Worm (Caenorhabditis elegans) whole organism, L1 larva: ENCODE measurements around the gene ZK1251.3.

ENCODE experiments used
- alr-1 ChIP-seq: fragments of 200-800 bp; sonication (Bioruptor generic); optimal IDR thresholded peaks from 2 replicates; lab custom pipeline; 2018; ENCODE audit warnings: borderline replicate concordance, mild to moderate bottlenecking, missing genetic modification characterization, missing compliant biosample characterization
- ceh-82 ChIP-seq, 3 experiments: fragments of 150-350 bp in 1 of 3; sonication (generic microtip) in 2 of 3; optimal IDR thresholded peaks; 2 replicates each; lab custom pipeline; 2014 to 2017; ENCODE audit warnings: missing biosample characterization in 3 of 3, missing genetic modification characterization in 3 of 3
- dpl-1 ChIP-seq, 3 experiments: fragments of 150-350 bp in 2 of 3; sonication (generic microtip) in 1 of 3; optimal IDR thresholded peaks; 2 replicates each; lab custom pipeline; 2014 to 2017; ENCODE audit warnings: missing biosample characterization in 3 of 3, missing genetic modification characterization in 3 of 3, missing genetic modification reagents in 3 of 3
- efl-1 ChIP-seq, 4 experiments: fragments of 150-350 bp; optimal IDR thresholded peaks in 3 of 4; peaks in 1 of 4; 1 replicate in 1 of 4; 2 replicates in 3 of 4; lab custom pipeline; 2014; ENCODE audit warnings: missing biosample characterization in 2 of 4, missing genetic modification characterization in 2 of 4, missing genetic modification reagents in 2 of 4
- egl-13 ChIP-seq: sonication (generic microtip); optimal IDR thresholded peaks from 2 replicates; lab custom pipeline; 2016; ENCODE audit warnings: missing genotype, missing genetic modification reagents, missing genetic modification characterization, missing compliant biosample characterization
- elt-2 ChIP-seq: sonication (generic microtip); optimal IDR thresholded peaks from 2 replicates; lab custom pipeline; 2016; ENCODE audit warnings: missing genetic modification characterization, mild to moderate bottlenecking, inconsistent platforms, missing compliant biosample characterization, missing genetic modification reagents
- elt-3 ChIP-seq, 6 experiments: fragments of 150-350 bp in 1 of 6; sonication (generic microtip); optimal IDR thresholded peaks; 2 replicates each; lab custom pipeline; 2017 to 2018; ENCODE audit warnings: missing biosample characterization in 6 of 6, missing genetic modification characterization in 6 of 6, inconsistent platforms in 1 of 6
- fos-1 ChIP-seq: fragments of 150-350 bp; optimal IDR thresholded peaks from 2 replicates; lab custom pipeline; 2014; ENCODE audit warnings: missing biosample characterization, missing genetic modification characterization
- mdl-1 ChIP-seq, 2 experiments: fragments of 150-350 bp; optimal IDR thresholded peaks; 2 replicates each; lab custom pipeline; 2014 to 2017; ENCODE audit warnings: missing biosample characterization in 2 of 2, missing genetic modification characterization in 2 of 2, inconsistent platforms in 1 of 2
- nhr-237 ChIP-seq: fragments of 150-350 bp; optimal IDR thresholded peaks from 2 replicates; lab custom pipeline; 2014; ENCODE audit warnings: missing biosample characterization, missing genetic modification characterization
- nhr-76 ChIP-seq: sonication (generic microtip); optimal IDR thresholded peaks from 2 replicates; lab custom pipeline; 2017; ENCODE audit warnings: missing biosample characterization, missing genetic modification characterization
- pqm-1 ChIP-seq: sonication (generic microtip); optimal IDR thresholded peaks from 3 replicates; lab custom pipeline; 2017; ENCODE audit warnings: missing biosample characterization, missing genetic modification characterization

DNA sequence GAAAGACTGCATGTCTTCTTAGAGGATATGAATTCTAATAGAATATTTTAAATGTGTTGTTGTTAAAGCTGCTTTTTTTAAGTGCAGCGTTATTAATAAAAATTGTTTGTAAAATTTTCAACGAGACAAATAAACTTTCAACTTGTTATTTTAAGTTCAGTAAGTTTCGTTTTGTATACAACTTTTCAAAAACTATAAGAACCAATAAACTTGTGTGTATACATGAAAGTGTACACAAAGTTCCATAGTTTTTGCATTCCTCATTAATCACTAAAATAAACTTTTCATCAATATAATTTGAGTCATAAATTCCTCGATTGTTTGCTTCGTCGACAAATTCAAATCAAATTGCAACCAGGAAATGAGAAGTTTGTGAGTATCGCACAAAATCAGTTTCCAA, 34.8 kb upstream of the ZK1251.3 start, which contains the start of gene srm-3:
- TF ChIP-seq pqm-1 (tag; lab: Kevin White, UChicago) (no peak), efl-1 (optimal IDR thresholded peaks at IDR 0.05; lab: Kevin White, UChicago) (no peak), efl-1 (GFP tag; optimal IDR thresholded peaks at IDR 0.05 in 1 of 2; lab: Kevin White, UChicago) (no peak), alr-1 (tag; lab: Kevin White, UChicago) (no peak), elt-2 (tag; lab: Kevin White, UChicago) (no peak), fos-1 (tag; lab: Kevin White, UChicago) (no peak), mdl-1 (tag; optimal IDR thresholded peaks at IDR 0.05; lab: Kevin White, UChicago) (no peak), dpl-1 (GFP tag; optimal IDR thresholded peaks at IDR 0.05; lab: Kevin White, UChicago) (no peak), egl-13 (tag; lab: Kevin White, UChicago) (no peak), ceh-82 (tag; optimal IDR thresholded peaks at IDR 0.05; lab: Kevin White, UChicago) (no peak), nhr-76 (tag; lab: Kevin White, UChicago) (no peak), nhr-237 (tag; lab: Kevin White, UChicago) (no peak), elt-3 (tag; optimal IDR thresholded peaks at IDR 0.05; lab: Kevin White, UChicago) (no peak)
